Worm (Caenorhabditis elegans) whole organism, L2 larva: ENCODE data around the gene srh-246.

Experiments used
- R02D3.7 ChIP-seq: fragments of 150-350 bp; optimal IDR thresholded peaks from 2 replicates; lab custom pipeline; 2014; ENCODE audit warnings: missing biosample characterization, missing genetic modification characterization
- alr-1 ChIP-seq: fragments of 150-350 bp; optimal IDR thresholded peaks from 2 replicates; lab custom pipeline; 2014; ENCODE audit warnings: missing biosample characterization, missing genetic modification characterization
- aly-2 ChIP-seq: fragments of 150-350 bp; optimal IDR thresholded peaks from 2 replicates; lab custom pipeline; 2014; ENCODE audit warnings: missing biosample characterization, missing genetic modification characterization
- dmd-4 ChIP-seq: sonication (generic microtip); optimal IDR thresholded peaks from 2 replicates; lab custom pipeline; 2017; ENCODE audit warnings: missing biosample characterization, missing genetic modification characterization
- lin-11 ChIP-seq: fragments of 150-350 bp; sonication (generic microtip); optimal IDR thresholded peaks from 2 replicates; lab custom pipeline; 2014; ENCODE audit warnings: missing biosample characterization, missing genetic modification characterization, inconsistent platforms, mixed read lengths
- lsy-2 ChIP-seq, 2 experiments: fragments of 150-350 bp in 1 of 2; sonication (generic microtip) in 1 of 2; optimal IDR thresholded peaks; 2 replicates each; lab custom pipeline; 2014 to 2017; ENCODE audit warnings: missing biosample characterization in 2 of 2, missing genetic modification characterization in 2 of 2
- nhr-11 ChIP-seq: fragments of 150-350 bp; optimal IDR thresholded peaks from 2 replicates; lab custom pipeline; 2014; ENCODE audit warnings: missing biosample characterization, missing genetic modification characterization
- nhr-25 ChIP-seq: fragments of 150-350 bp; sonication (generic microtip); optimal IDR thresholded peaks from 3 replicates; lab custom pipeline; 2014; ENCODE audit warnings: missing biosample characterization, missing genetic modification characterization
- nhr-77 ChIP-seq: fragments of 150-350 bp; optimal IDR thresholded peaks from 2 replicates; lab custom pipeline; 2014; ENCODE audit warnings: missing biosample characterization, missing genetic modification characterization
- unc-55 ChIP-seq: fragments of 150-350 bp; sonication (generic microtip); optimal IDR thresholded peaks from 3 replicates; lab custom pipeline; 2014; ENCODE audit warnings: missing biosample characterization, missing genetic modification reagents, missing genetic modification characterization
- unc-62 ChIP-seq: fragments of 150-350 bp; optimal IDR thresholded peaks from 2 replicates; lab custom pipeline; 2014; ENCODE audit warnings: missing biosample characterization, missing genetic modification reagents, missing genetic modification characterization
- ztf-11 ChIP-seq: sonication (generic microtip); optimal IDR thresholded peaks from 2 replicates; lab custom pipeline; 2017; ENCODE audit warnings: missing biosample characterization, missing genetic modification characterization

DNA sequence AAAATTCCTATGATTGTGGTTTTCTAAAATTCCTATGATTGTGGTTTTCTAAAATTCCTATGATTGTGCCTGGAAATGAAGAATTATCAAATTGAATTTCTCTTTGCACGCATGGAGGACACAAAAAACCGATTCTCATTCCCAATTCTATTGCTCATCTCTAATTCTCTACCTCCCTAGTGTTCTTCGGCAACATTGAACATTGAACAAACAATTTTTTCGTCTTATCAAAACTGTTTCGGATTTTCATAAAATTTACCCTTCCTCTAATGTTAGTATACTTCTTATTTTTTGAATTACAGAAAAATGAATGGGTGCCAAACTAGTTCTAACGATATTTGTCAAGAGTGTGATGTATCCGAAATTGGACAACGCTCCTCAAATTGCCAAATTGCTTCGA lies 21.3 kb downstream of the srh-246 start, which contains the start of gene pals-31:
- TF ChIP-seq unc-62 (GFP tag; lab: Kevin White, UChicago), result no peak
- no peak for TF ChIP-seq nhr-11 (tag; lab: Kevin White, UChicago)
- TF ChIP-seq R02D3.7 (tag; lab: Kevin White, UChicago), result no peak
- TF ChIP-seq aly-2 (tag; lab: Kevin White, UChicago), result no peak
- no peak for TF ChIP-seq dmd-4
- TF ChIP-seq nhr-25 (tag; lab: Kevin White, UChicago), result no peak
- no peak for TF ChIP-seq lin-11 (tag; lab: Kevin White, UChicago)
- no peak for TF ChIP-seq lsy-2 (tag; optimal IDR thresholded peaks at IDR 0.05; lab: Kevin White, UChicago)
- no peak for TF ChIP-seq alr-1 (tag; lab: Kevin White, UChicago)
- TF ChIP-seq ztf-11 (tag; lab: Kevin White, UChicago), result no peak
- no peak for TF ChIP-seq nhr-77
- TF ChIP-seq unc-55 (GFP tag; lab: Kevin White, UChicago), result no peak
